Worm (Caenorhabditis elegans): Measurements from ENCODE around the gene F11G11.5.
A peak's percentile ranks its signal among the peaks of the same experiment; 100 is the strongest.

F11G11.5 gene

DNA sequence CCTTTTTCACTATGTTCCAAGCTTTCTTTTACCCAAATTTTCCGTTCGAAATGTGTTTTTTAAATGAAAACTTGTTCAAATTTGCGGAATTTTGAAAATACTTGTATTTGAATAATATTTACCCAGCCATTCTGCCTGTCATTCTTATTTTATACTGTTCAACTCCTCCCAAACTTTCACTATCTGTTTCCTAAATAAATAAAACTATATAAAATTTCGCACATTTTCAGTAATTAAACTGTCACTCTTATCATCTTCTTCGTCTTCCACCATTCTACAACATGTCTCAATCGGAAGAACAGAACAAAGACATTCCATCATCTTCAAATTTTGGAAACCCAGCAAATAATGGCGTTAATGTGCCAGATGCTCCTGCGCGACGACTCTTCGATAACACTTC lies 47.1 kb downstream of the F11G11.5 start, which contains the start of gene btbd-10:
btbd-10 (plus strand) TSS at position 231 of the 400 bp plus-strand sequence.
- TF ChIP-seq ceh-83 (GFP tag; optimal IDR thresholded peaks at IDR 0.05) (no peak), ceh-43 (GFP tag; optimal IDR thresholded peaks at IDR 0.05) (no peak), nhr-28 (tag; optimal IDR thresholded peaks at IDR 0.05) (no peak), ztf-11 (tag; optimal IDR thresholded peaks at IDR 0.05) (no peak), flh-1 (GFP tag; optimal IDR thresholded peaks at IDR 0.05) (no peak), ces-1 (GFP tag; optimal IDR thresholded peaks at IDR 0.05) (no peak), nhr-2 (tag; optimal IDR thresholded peaks at IDR 0.05) (no peak), lin-32 (GFP tag; optimal IDR thresholded peaks at IDR 0.05) (no peak), mls-2 (tag; optimal IDR thresholded peaks at IDR 0.05) (no peak)

- no peak for TF ChIP-seq snpc-4 (tag; optimal IDR thresholded peaks at IDR 0.05)
- TF ChIP-seq cnd-1 (tag; optimal IDR thresholded peaks at IDR 0.05): no peak
Observed at ce11 chrII:4905331-4905730, 47.6 kb downstream of the F11G11.5 start.

ce11 chrII:4905883-4906282 lies 48.2 kb downstream of the F11G11.5 start:
- TF ChIP-seq tbx-8 (GFP tag; optimal IDR thresholded peaks at IDR 0.05) (no peak), bed-3 (GFP tag; optimal IDR thresholded peaks at IDR 0.05) (no peak), pha-4 (tag; optimal IDR thresholded peaks at IDR 0.05) (no peak), hlh-1 (tag; optimal IDR thresholded peaks at IDR 0.05) (no peak), nhr-28 (tag; optimal IDR thresholded peaks at IDR 0.05) (no peak), unc-62 (GFP tag; optimal IDR thresholded peaks at IDR 0.05) (no peak), ceh-83 (GFP tag; optimal IDR thresholded peaks at IDR 0.05) (no peak), lin-32 (GFP tag; optimal IDR thresholded peaks at IDR 0.05) (no peak), mab-5 (tag; optimal IDR thresholded peaks at IDR 0.05) (no peak), lin-13 (tag; optimal IDR thresholded peaks at IDR 0.05) (no peak), ceh-43 (GFP tag; optimal IDR thresholded peaks at IDR 0.05) (no peak), ces-1 (GFP tag; optimal IDR thresholded peaks at IDR 0.05) (no peak), blmp-1 (tag; optimal IDR thresholded peaks at IDR 0.05) (no peak), nhr-2 (tag; optimal IDR thresholded peaks at IDR 0.05) (no peak)

DNA sequence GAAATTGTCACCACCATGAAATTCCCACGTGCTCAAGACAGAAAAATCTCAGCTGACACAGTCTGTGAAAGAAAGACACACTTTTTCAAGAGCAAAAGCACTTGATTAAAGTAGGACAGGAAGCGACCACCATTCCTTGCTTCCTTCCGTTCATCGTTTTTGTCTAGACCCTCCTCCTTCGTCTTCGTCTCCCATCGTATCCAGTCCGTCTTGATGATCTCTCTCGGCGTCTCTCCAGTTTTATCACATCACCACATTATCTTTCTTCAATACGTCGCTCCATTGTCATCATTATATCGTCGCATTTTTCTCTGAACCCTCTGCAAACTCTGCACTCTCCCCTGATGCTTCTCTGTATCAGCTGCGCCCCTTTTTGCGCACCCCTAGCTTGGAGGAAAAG lies 50.4 kb downstream of the F11G11.5 start:
- peak; percentile 40 for TF ChIP-seq ham-2 (GFP tag; optimal IDR thresholded peaks at IDR 0.05)
- peak; percentile 30 for TF ChIP-seq hlh-1 (tag; optimal IDR thresholded peaks at IDR 0.05)
- TF ChIP-seq unc-62 (GFP tag; optimal IDR thresholded peaks at IDR 0.05): peak; percentile 76
- TF ChIP-seq nhr-12 (tag; optimal IDR thresholded peaks at IDR 0.05): no peak
- peak; percentile 38 for TF ChIP-seq unc-120 (tag; optimal IDR thresholded peaks at IDR 0.05; ENCODE audit: poor library complexity, severe bottlenecking)
